Worm (Caenorhabditis elegans) whole organism, L3 larva: ENCODE data around the gene ocr-2.

Source experiments
- R02D3.7 ChIP-seq: fragments of 150-350 bp; optimal IDR thresholded peaks from 2 replicates; lab custom pipeline; 2014; ENCODE audit warnings: missing biosample characterization, missing genetic modification characterization
- ZK546.5 ChIP-seq: sonication (generic microtip); optimal IDR thresholded peaks from 2 replicates; lab custom pipeline; 2017; ENCODE audit warnings: missing biosample characterization, missing genetic modification characterization
- aly-2 ChIP-seq: fragments of 150-350 bp; optimal IDR thresholded peaks from 2 replicates; lab custom pipeline; 2014; ENCODE audit warnings: missing biosample characterization, missing genetic modification characterization
- ama-1 ChIP-seq: fragments of 150-350 bp; optimal IDR thresholded peaks from 2 replicates; lab custom pipeline; 2018
- ceh-28 ChIP-seq: fragments of 150-350 bp; optimal IDR thresholded peaks from 2 replicates; lab custom pipeline; 2014; ENCODE audit warnings: missing biosample characterization, missing genetic modification reagents, missing genetic modification characterization
- ceh-82 ChIP-seq: fragments of 150-350 bp; optimal IDR thresholded peaks from 2 replicates; lab custom pipeline; 2014; ENCODE audit warnings: missing biosample characterization, missing genetic modification characterization
- ceh-9 ChIP-seq: sonication (generic microtip); optimal IDR thresholded peaks from 2 replicates; lab custom pipeline; 2018; ENCODE audit warnings: missing biosample characterization, missing genetic modification characterization
- egl-5 ChIP-seq: fragments of 150-350 bp; optimal IDR thresholded peaks from 2 replicates; lab custom pipeline; 2017; ENCODE audit warnings: missing biosample characterization, missing genetic modification reagents, missing genetic modification characterization, inconsistent platforms
- elt-1 ChIP-seq: fragments of 150-350 bp; optimal IDR thresholded peaks from 2 replicates; lab custom pipeline; 2014; ENCODE audit warnings: missing biosample characterization, missing genetic modification characterization
- elt-2 ChIP-seq: sonication (generic microtip); optimal IDR thresholded peaks from 2 replicates; lab custom pipeline; 2016; ENCODE audit warnings: missing genetic modification reagents, mild to moderate bottlenecking, missing genetic modification characterization, missing compliant biosample characterization
- elt-3 ChIP-seq, 3 experiments: fragments of 150-350 bp in 1 of 3; sonication (generic microtip) in 2 of 3; optimal IDR thresholded peaks; 2 replicates in 2 of 3; 4 replicates in 1 of 3; lab custom pipeline; 2014 to 2017; ENCODE audit warnings: missing biosample characterization in 3 of 3, missing genetic modification characterization in 3 of 3
- fkh-10 ChIP-seq: sonication (generic microtip); optimal IDR thresholded peaks from 2 replicates; lab custom pipeline; 2017; ENCODE audit warnings: missing biosample characterization, missing genetic modification reagents, missing genetic modification characterization
- fkh-2 ChIP-seq: fragments of 150-350 bp; optimal IDR thresholded peaks from 2 replicates; lab custom pipeline; 2014; ENCODE audit warnings: missing biosample characterization, missing genetic modification reagents, missing genetic modification characterization
- fos-1 ChIP-seq: fragments of 150-350 bp; optimal IDR thresholded peaks from 2 replicates; lab custom pipeline; 2014; ENCODE audit warnings: missing biosample characterization, missing genetic modification characterization
- hmg-11 ChIP-seq: sonication (generic microtip); optimal IDR thresholded peaks from 2 replicates; lab custom pipeline; 2016; ENCODE audit warnings: missing genetic modification characterization, missing compliant biosample characterization
- lin-15B ChIP-seq: fragments of 150-350 bp; optimal IDR thresholded peaks from 2 replicates; lab custom pipeline; 2014; ENCODE audit warnings: missing biosample characterization, missing genetic modification characterization
- lin-39 ChIP-seq: fragments of 150-350 bp; optimal IDR thresholded peaks from 2 replicates; lab custom pipeline; 2018; ENCODE audit warnings: missing biosample characterization, missing genetic modification reagents, missing genetic modification characterization
- lsy-12 ChIP-seq: sonication (generic microtip); optimal IDR thresholded peaks from 2 replicates; lab custom pipeline; 2016; ENCODE audit warnings: mild to moderate bottlenecking, missing genetic modification characterization, missing compliant biosample characterization
- mdl-1 ChIP-seq: fragments of 150-350 bp; optimal IDR thresholded peaks from 2 replicates; lab custom pipeline; 2014; ENCODE audit warnings: missing biosample characterization, missing genetic modification characterization
- mml-1 ChIP-seq: fragments of 150-350 bp; sonication (generic microtip); optimal IDR thresholded peaks from 3 replicates; lab custom pipeline; 2014; ENCODE audit warnings: missing biosample characterization, missing genetic modification characterization
- nfya-1 ChIP-seq: sonication (generic microtip); optimal IDR thresholded peaks from 2 replicates; lab custom pipeline; 2017; ENCODE audit warnings: missing genetic modification characterization, mild to moderate bottlenecking, missing compliant biosample characterization, antibody characterized with exemption, moderate library complexity; ENCODE audit not compliant: insufficient read depth
- nhr-11 ChIP-seq: fragments of 150-350 bp; optimal IDR thresholded peaks from 2 replicates; lab custom pipeline; 2014; ENCODE audit warnings: missing biosample characterization, missing genetic modification characterization
- nhr-12 ChIP-seq: fragments of 150-350 bp; optimal IDR thresholded peaks from 2 replicates; lab custom pipeline; 2014; ENCODE audit warnings: missing biosample characterization, missing genetic modification characterization
- nhr-237 ChIP-seq: fragments of 150-350 bp; optimal IDR thresholded peaks from 2 replicates; lab custom pipeline; 2014; ENCODE audit warnings: missing biosample characterization, missing genetic modification characterization
- nhr-25 ChIP-seq: sonication (generic microtip); optimal IDR thresholded peaks from 2 replicates; lab custom pipeline; 2017; ENCODE audit warnings: missing biosample characterization, missing genetic modification characterization
- nhr-43 ChIP-seq: sonication (generic microtip); optimal IDR thresholded peaks from 2 replicates; lab custom pipeline; 2016; ENCODE audit warnings: mild to moderate bottlenecking, missing genetic modification characterization, missing compliant biosample characterization; ENCODE audit not compliant: poor library complexity, severe bottlenecking
- nhr-67 ChIP-seq: fragments of 150-350 bp; optimal IDR thresholded peaks from 2 replicates; lab custom pipeline; 2014; ENCODE audit warnings: missing biosample characterization, missing genetic modification characterization
- nhr-76 ChIP-seq: fragments of 150-350 bp; sonication (generic microtip); optimal IDR thresholded peaks from 5 replicates; lab custom pipeline; 2014; ENCODE audit warnings: missing biosample characterization, missing genetic modification characterization
- nhr-77 ChIP-seq: fragments of 150-350 bp; optimal IDR thresholded peaks from 2 replicates; lab custom pipeline; 2014; ENCODE audit warnings: missing biosample characterization, missing genetic modification characterization
- pha-4 ChIP-seq: fragments of 150-350 bp; optimal IDR thresholded peaks from 2 replicates; lab custom pipeline; 2014; ENCODE audit warnings: missing biosample characterization, missing genetic modification reagents, missing genetic modification characterization
- sea-2 ChIP-seq: fragments of 150-350 bp; sonication (generic microtip); optimal IDR thresholded peaks from 4 replicates; lab custom pipeline; 2014; ENCODE audit warnings: missing biosample characterization, missing genetic modification reagents, missing genetic modification characterization
- skn-1 ChIP-seq: fragments of 150-350 bp; optimal IDR thresholded peaks from 2 replicates; lab custom pipeline; 2014; ENCODE audit warnings: missing biosample characterization, missing genetic modification characterization
- snpc-4 ChIP-seq: fragments of 150-350 bp; optimal IDR thresholded peaks from 2 replicates; lab custom pipeline; 2014; ENCODE audit warnings: missing biosample characterization, missing genetic modification characterization
- tbx-2 ChIP-seq: sonication (generic microtip); optimal IDR thresholded peaks from 2 replicates; lab custom pipeline; 2016; ENCODE audit warnings: mild to moderate bottlenecking, missing genetic modification characterization, missing compliant biosample characterization
- unc-39 ChIP-seq: sonication (generic microtip); optimal IDR thresholded peaks from 4 replicates; lab custom pipeline; 2017; ENCODE audit warnings: missing biosample characterization, missing genetic modification characterization
- unc-62 ChIP-seq: fragments of 150-350 bp; sonication (generic microtip); optimal IDR thresholded peaks from 4 replicates; lab custom pipeline; 2014; ENCODE audit warnings: missing biosample characterization, missing genetic modification reagents, missing genetic modification characterization
- ztf-4 ChIP-seq: fragments of 150-350 bp; optimal IDR thresholded peaks from 2 replicates; lab custom pipeline; 2014; ENCODE audit warnings: missing biosample characterization, missing genetic modification characterization

The ocr-2 gene

DNA sequence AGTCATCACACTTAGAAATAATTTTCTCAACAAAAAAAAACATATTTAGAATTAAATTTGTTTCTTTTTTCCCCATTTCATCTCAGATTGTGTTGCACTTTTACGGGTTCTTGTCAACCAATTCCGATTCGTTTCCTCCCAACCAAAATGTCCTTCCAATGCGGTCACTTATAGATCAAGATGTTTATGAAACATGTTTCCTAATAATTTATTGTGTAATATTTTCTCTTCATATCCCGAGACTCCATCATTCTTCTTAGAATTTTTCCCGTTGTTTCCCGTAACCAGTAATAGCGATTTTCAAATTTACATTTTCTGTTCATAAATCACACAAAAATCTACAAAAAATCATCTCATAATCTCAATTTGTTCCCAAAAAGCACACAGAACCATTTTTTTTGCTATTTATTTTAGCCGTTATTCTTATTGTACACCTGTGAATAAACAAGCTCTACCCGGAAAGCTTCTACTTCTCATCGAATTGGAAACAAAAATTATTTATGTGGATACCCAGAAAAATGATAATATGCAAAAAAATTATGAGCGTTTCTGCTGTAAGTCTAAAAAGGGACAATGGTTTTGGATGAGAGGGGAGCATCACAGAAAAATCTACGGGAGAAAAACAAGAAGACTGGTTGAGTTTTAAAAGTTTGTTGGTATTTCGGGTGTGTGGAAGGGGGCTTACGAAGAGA, 31.3 kb downstream of the ocr-2 start:
- TF ChIP-seq mml-1 (tag; lab: Kevin White, UChicago) = no peak
- TF ChIP-seq ceh-28 = no peak
- TF ChIP-seq pha-4 (tag; lab: Kevin White, UChicago) = no peak
- TF ChIP-seq unc-39 (tag; lab: Kevin White, UChicago) = no peak
- TF ChIP-seq nhr-25 (tag; lab: Kevin White, UChicago) = no peak
- no peak for TF ChIP-seq mdl-1 (tag; lab: Kevin White, UChicago)
- TF ChIP-seq egl-5 (tag; lab: Kevin White, UChicago) = no peak
- TF ChIP-seq nhr-12 (tag; lab: Kevin White, UChicago) = no peak
- no peak for TF ChIP-seq fkh-10 (GFP tag; lab: Kevin White, UChicago)
- TF ChIP-seq nfya-1 = no peak
- no peak for TF ChIP-seq ztf-4 (tag; lab: Kevin White, UChicago)
- no peak for TF ChIP-seq nhr-11 (tag; lab: Kevin White, UChicago)
- no peak for TF ChIP-seq R02D3.7 (tag; lab: Kevin White, UChicago)
- TF ChIP-seq nhr-237 (tag; lab: Kevin White, UChicago) = no peak
- TF ChIP-seq fkh-2 (tag; lab: Kevin White, UChicago) = no peak
- TF ChIP-seq ceh-9 (tag; lab: Kevin White, UChicago) = no peak
- TF ChIP-seq elt-2 (tag; lab: Kevin White, UChicago) = no peak
- TF ChIP-seq nhr-77 = no peak
- TF ChIP-seq fos-1 = no peak
- TF ChIP-seq unc-62 (GFP tag; lab: Kevin White, UChicago) = no peak
- TF ChIP-seq, all 47 proteins: peak for 0

DNA sequence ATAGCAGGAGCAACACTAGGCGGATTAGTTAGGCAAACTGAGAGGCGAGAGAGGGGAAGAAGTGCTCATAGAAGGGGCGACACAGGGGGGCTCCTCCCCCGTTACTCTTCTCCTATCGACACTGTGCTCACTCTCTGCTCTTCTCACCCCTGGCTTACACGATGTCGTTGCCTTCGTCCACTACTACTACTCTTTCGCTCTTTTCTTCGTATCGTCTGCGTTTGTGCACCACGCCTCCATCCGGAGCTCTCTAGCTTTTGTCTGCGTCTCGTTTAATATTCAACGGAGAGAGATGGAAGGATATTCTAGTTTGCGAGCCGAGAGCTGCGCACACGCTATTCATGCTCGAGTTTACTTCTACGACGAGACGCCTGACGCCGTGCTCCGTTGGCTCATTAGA, 36.6 kb downstream of the ocr-2 start:
- peak; percentile 20 for TF ChIP-seq tbx-2 (tag; lab: Kevin White, UChicago)
- no peak for TF ChIP-seq unc-39 (tag; lab: Kevin White, UChicago)
- no peak for TF ChIP-seq nhr-25 (tag; lab: Kevin White, UChicago)
- peak; percentile 85 for TF ChIP-seq nfya-1
- no peak for TF ChIP-seq elt-1 (tag; lab: Kevin White, UChicago)
- peak; percentile 48 for TF ChIP-seq lin-39 (tag; lab: Kevin White, UChicago)
- TF ChIP-seq nhr-11 (tag; lab: Kevin White, UChicago) = peak; percentile 28
- TF ChIP-seq ama-1 (lab: Kevin White, UChicago) = no peak
- TF ChIP-seq hmg-11 = peak; percentile 90
- TF ChIP-seq fkh-2 (tag; lab: Kevin White, UChicago) = no peak
- TF ChIP-seq nhr-43 (tag; lab: Kevin White, UChicago) = no peak
- no peak for TF ChIP-seq unc-62 (GFP tag; lab: Kevin White, UChicago)
- no peak for TF ChIP-seq nhr-12 (tag; lab: Kevin White, UChicago)
- TF ChIP-seq elt-3 (tag; optimal IDR thresholded peaks at IDR 0.05; lab: Kevin White, UChicago) = no peak
- no peak for TF ChIP-seq mml-1 (tag; lab: Kevin White, UChicago)
- TF ChIP-seq elt-2 (tag; lab: Kevin White, UChicago) = no peak
- peak; percentile 68 for TF ChIP-seq fkh-10 (GFP tag; lab: Kevin White, UChicago)
- peak; percentile 17 for TF ChIP-seq snpc-4 (tag; lab: Kevin White, UChicago)
- no peak for TF ChIP-seq sea-2 (GFP tag; lab: Kevin White, UChicago)
- no peak for TF ChIP-seq ZK546.5 (tag; lab: Kevin White, UChicago)
- TF ChIP-seq nhr-237 (tag; lab: Kevin White, UChicago) = no peak
- TF ChIP-seq aly-2 (tag; lab: Kevin White, UChicago) = no peak
- no peak for TF ChIP-seq lin-15B (tag; lab: Kevin White, UChicago)
- TF ChIP-seq fos-1 = no peak

DNA sequence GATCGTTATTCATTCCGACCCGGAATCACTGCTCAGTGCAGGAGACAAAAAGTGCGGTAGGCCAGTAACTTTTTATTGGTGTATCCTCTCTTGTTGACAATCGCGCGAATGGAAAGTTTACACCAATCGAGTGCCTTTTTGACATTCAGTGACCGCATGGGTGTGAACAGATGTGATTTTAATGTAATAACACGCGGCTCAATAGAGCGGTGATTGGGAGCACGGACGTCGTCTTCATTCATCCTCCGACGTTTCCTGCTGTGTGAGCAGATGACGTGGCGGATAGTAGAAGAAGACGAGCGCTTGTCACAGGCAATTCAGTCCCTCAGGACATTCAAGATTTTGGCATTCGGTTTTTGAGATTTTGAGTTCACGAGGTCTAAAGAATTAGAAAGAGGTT, 37.3 kb downstream of the ocr-2 start:
- TF ChIP-seq lin-39 (tag; lab: Kevin White, UChicago) (peak; percentile 26), nhr-76 (tag; lab: Kevin White, UChicago) (no peak), unc-62 (GFP tag; lab: Kevin White, UChicago) (no peak), ztf-4 (tag; lab: Kevin White, UChicago) (no peak), mml-1 (tag; lab: Kevin White, UChicago) (no peak), aly-2 (tag; lab: Kevin White, UChicago) (no peak), ceh-82 (tag; lab: Kevin White, UChicago) (no peak), lsy-12 (tag; lab: Kevin White, UChicago) (peak; percentile 15), fkh-10 (GFP tag; lab: Kevin White, UChicago) (no peak), skn-1 (tag; lab: Kevin White, UChicago) (no peak), lin-15B (tag; lab: Kevin White, UChicago) (no peak), snpc-4 (tag; lab: Kevin White, UChicago) (no peak), elt-2 (tag; lab: Kevin White, UChicago) (no peak), nfya-1 (no peak), nhr-67 (tag; lab: Kevin White, UChicago) (no peak)
